Worm (Caenorhabditis elegans): ENCODE data around the gene Y53F4A.2.

The Y53F4A.2 gene

DNA sequence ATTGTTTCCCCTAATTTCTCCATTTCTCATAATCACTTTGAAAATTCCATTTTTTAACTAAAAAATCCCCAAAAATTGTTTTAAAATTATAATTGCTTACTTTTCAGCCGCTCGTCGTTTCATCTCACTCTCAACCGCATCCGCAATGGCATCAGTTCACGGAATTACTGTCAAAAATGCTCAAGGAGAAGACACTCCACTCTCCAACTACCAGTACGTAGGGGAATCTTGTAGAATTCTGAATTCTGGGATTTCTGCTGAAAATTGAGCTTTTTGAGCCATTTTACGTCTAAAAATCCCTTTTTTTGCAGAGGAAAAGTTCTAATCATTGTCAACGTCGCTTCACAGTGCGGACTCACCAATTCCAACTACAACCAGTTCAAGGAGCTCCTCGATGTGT, 9.4 kb downstream of the Y53F4A.2 start:
- TF ChIP-seq ama-1 (optimal IDR thresholded peaks at IDR 0.05) (no peak), elt-2 (tag; optimal IDR thresholded peaks at IDR 0.05) (no peak), pat-9 (tag; optimal IDR thresholded peaks at IDR 0.05) (no peak)

DNA sequence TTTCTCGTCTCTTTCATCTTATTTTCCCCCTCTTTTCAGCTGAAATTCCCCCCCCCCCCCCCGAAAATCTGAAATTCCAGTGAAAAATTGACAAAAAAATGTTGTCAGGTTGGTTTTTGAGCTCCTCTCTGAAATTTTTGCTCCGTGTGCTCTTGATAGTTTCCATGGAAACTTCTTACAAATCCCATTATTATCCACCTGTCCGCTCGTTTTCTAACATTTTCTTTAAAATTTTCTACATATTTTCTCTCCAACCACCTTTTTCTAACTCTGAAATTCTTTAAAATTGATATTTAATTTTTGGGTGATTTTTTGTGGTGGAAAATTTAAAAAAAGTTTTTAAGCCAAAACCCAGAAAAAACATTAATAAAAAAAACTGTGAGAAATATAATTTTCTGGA, 10.3 kb downstream of the Y53F4A.2 start, which contains the start of gene gpx-2:
Gene gpx-2, plus strand, starts transcription at position 99 of the 400 bp plus-strand sequence.
- no peak for TF ChIP-seq sdc-2 (tag; optimal IDR thresholded peaks at IDR 0.05)
- TF ChIP-seq unc-42 (tag; optimal IDR thresholded peaks at IDR 0.05), result no peak
- no peak for TF ChIP-seq madf-2 (tag; optimal IDR thresholded peaks at IDR 0.05)
- TF ChIP-seq elt-4 (tag; optimal IDR thresholded peaks at IDR 0.05), result no peak
- no peak for TF ChIP-seq ceh-14 (tag; optimal IDR thresholded peaks at IDR 0.05)
- no peak for TF ChIP-seq ceh-31 (tag; optimal IDR thresholded peaks at IDR 0.05)
- no peak for TF ChIP-seq zip-5 (tag; optimal IDR thresholded peaks at IDR 0.05)
- no peak for TF ChIP-seq Y22D7AL.16 (tag; optimal IDR thresholded peaks at IDR 0.05)
- TF ChIP-seq pqm-1 (tag; optimal IDR thresholded peaks at IDR 0.05), result no peak
- TF ChIP-seq mec-3 (tag; optimal IDR thresholded peaks at IDR 0.05; ENCODE audit: borderline replicate concordance), result no peak
- no peak for TF ChIP-seq lim-6 (tag; optimal IDR thresholded peaks at IDR 0.05)

DNA sequence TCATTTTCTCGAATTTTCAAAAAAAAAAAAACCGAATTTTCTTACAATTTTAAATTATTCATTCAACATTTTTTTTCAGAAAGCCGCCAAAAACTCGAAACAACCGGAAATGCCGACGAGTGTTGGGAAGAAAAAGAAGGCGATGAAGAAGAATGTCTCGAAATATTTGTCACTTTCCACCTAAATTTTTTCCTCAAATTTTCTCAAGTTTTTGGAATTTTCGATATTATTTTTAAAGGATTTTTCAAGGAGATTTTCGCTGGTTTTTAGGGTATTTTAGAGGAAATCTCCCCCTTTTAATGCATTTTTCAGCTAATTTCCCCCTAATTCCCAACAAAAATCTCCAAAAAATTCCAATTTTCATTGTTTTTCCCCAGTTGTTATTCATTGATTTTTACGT, 10.8 kb downstream of the Y53F4A.2 start:
- TF ChIP-seq ztf-16 (tag; optimal IDR thresholded peaks at IDR 0.05), result no peak
- no peak for TF ChIP-seq ceh-24 (tag; optimal IDR thresholded peaks at IDR 0.05)
- no peak for TF ChIP-seq che-1 (tag; optimal IDR thresholded peaks at IDR 0.05)
- TF ChIP-seq ets-4 (tag; optimal IDR thresholded peaks at IDR 0.05), result no peak
- TF ChIP-seq hlh-13 (GFP tag; optimal IDR thresholded peaks at IDR 0.05), result no peak
- no peak for TF ChIP-seq ceh-31 (tag; optimal IDR thresholded peaks at IDR 0.05)
- TF ChIP-seq fax-1 (tag; optimal IDR thresholded peaks at IDR 0.05), result no peak
- TF ChIP-seq ceh-48 (tag; optimal IDR thresholded peaks at IDR 0.05), result no peak

DNA sequence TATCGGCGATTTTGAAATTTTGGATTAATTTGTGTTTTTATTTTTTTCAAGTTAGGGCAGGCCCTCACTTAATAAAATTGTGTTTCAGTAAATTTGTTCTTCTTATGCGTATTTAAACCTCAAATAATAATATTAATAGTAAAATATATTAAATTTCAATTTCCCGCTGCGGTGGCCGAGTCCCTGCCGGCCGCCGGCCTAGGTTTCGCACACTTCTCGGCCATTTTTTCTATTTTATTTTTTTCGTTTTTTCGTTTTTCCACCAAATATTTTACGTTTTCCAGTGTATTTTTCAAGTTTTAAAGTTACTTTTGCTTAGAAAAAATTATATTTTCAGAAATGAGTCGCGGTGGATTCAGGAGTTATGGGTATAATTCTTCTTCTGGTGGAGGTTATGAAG, 20.0 kb downstream of the Y53F4A.2 start, which contains the start of gene rbm-28:
Gene rbm-28, plus strand, starts transcription at position 338 of the 400 bp plus-strand sequence.
- TF ChIP-seq unc-3 (GFP tag; conservative IDR thresholded peaks at IDR 0.05), result 0 out of 2 replicates have a peak, but pooled peaks have one; percentile 14
- TF ChIP-seq unc-3 (tag; optimal IDR thresholded peaks at IDR 0.05), result no peak
- peak; percentile 39 for TF ChIP-seq che-1 (tag; optimal IDR thresholded peaks at IDR 0.05)
- peak; percentile 61 for TF ChIP-seq ceh-31 (tag; optimal IDR thresholded peaks at IDR 0.05)
- no peak for TF ChIP-seq T23F11.4 (GFP tag; optimal IDR thresholded peaks at IDR 0.05)
- TF ChIP-seq C38D4.7 (GFP tag; optimal IDR thresholded peaks at IDR 0.05), result no peak
- TF ChIP-seq ceh-2 (tag; optimal IDR thresholded peaks at IDR 0.05), result peak; percentile 49
- no peak for TF ChIP-seq rnt-1 (tag; optimal IDR thresholded peaks at IDR 0.05)
- peak; percentile 49 for TF ChIP-seq zip-5 (tag; optimal IDR thresholded peaks at IDR 0.05)
- TF ChIP-seq npax-4 (tag; optimal IDR thresholded peaks at IDR 0.05), result no peak
- TF ChIP-seq elt-2 (tag; optimal IDR thresholded peaks at IDR 0.05), result peak; percentile 47
- peak; percentile 19 for TF ChIP-seq ref-2 (tag; optimal IDR thresholded peaks at IDR 0.05)
- peak; percentile 44 for TF ChIP-seq tbx-7 (tag; optimal IDR thresholded peaks at IDR 0.05)
- no peak for TF ChIP-seq F13H6.1 (tag; optimal IDR thresholded peaks at IDR 0.05)
- TF ChIP-seq dve-1 (tag; optimal IDR thresholded peaks at IDR 0.05), result no peak
- TF ChIP-seq ceh-6 (GFP tag; optimal IDR thresholded peaks at IDR 0.05), result no peak
- no peak for TF ChIP-seq hlh-6 (tag; optimal IDR thresholded peaks at IDR 0.05)
- no peak for TF ChIP-seq pat-9 (tag; optimal IDR thresholded peaks at IDR 0.05)
- TF ChIP-seq C08G9.2 (tag; optimal IDR thresholded peaks at IDR 0.05), result peak; percentile 37
- TF ChIP-seq ceh-45 (GFP tag; IDR thresholded peaks at IDR 0.05), result no peak
- TF ChIP-seq nhr-232 (tag; optimal IDR thresholded peaks at IDR 0.05), result no peak
- no peak for TF ChIP-seq K02D7.2 (tag; optimal IDR thresholded peaks at IDR 0.05)
- TF ChIP-seq unc-55 (GFP tag; optimal IDR thresholded peaks at IDR 0.05), result no peak
- TF ChIP-seq mec-3 (tag; optimal IDR thresholded peaks at IDR 0.05; ENCODE audit: borderline replicate concordance), result no peak
- TF ChIP-seq ceh-34 (tag; optimal IDR thresholded peaks at IDR 0.05), result no peak
- TF ChIP-seq fax-1 (tag; optimal IDR thresholded peaks at IDR 0.05), result no peak
- TF ChIP-seq pha-4 (tag; optimal IDR thresholded peaks at IDR 0.05), result no peak
- TF ChIP-seq nfya-1 (tag; optimal IDR thresholded peaks at IDR 0.05), result no peak
- TF ChIP-seq ceh-22 (tag; optimal IDR thresholded peaks at IDR 0.05), result no peak
- no peak for TF ChIP-seq pqm-1 (tag; optimal IDR thresholded peaks at IDR 0.05)
- no peak for TF ChIP-seq sox-2 (GFP tag; IDR thresholded peaks at IDR 0.05)
- no peak for TF ChIP-seq syd-9 (tag; optimal IDR thresholded peaks at IDR 0.05)
- TF ChIP-seq ztf-16 (tag; optimal IDR thresholded peaks at IDR 0.05), result no peak
- TF ChIP-seq ttx-3 (tag; optimal IDR thresholded peaks at IDR 0.05), result no peak
- TF ChIP-seq hlh-15 (tag; optimal IDR thresholded peaks at IDR 0.05), result no peak
- peak; percentile 66 for TF ChIP-seq hlh-8 (tag; optimal IDR thresholded peaks at IDR 0.05)

Measured in whole organism, late embryonic.